Fruit fly (Drosophila melanogaster) whole organism, embryonic: Measurements from ENCODE around the gene CG18765.

Experiments
- B-H2 ChIP-seq: fragments of 200-800 bp; sonication (Bioruptor generic); optimal IDR thresholded peaks from 2 replicates; lab custom pipeline; 2018; ENCODE audit warnings: missing biosample characterization, mild to moderate bottlenecking, missing genetic modification characterization
- Bdp1 ChIP-seq: fragments of 200-800 bp; sonication (Bioruptor generic); optimal IDR thresholded peaks from 3 replicates; lab custom pipeline; 2016; ENCODE audit warnings: missing biosample characterization, missing genetic modification characterization
- CG10209 ChIP-seq: fragments of 200-800 bp; sonication (Bioruptor generic); optimal IDR thresholded peaks from 3 replicates; lab custom pipeline; 2017; ENCODE audit warnings: missing biosample characterization, mild to moderate bottlenecking, missing genetic modification characterization, missing genetic modification reagents
- CG11085 ChIP-seq: fragments of 200-800 bp; sonication (Bioruptor generic); IDR thresholded peaks from 2 replicates; pipeline ENCODE4 v1.3.6; 2022; ENCODE audit warnings: missing biosample characterization, missing genetic modification characterization
- CG11560 ChIP-seq: fragments of 200-800 bp; sonication (Bioruptor generic); IDR thresholded peaks from 3 replicates; pipeline ENCODE4 v1.3.6; 2022; ENCODE audit warnings: missing biosample characterization, missing genetic modification characterization
- CG12942 ChIP-seq: fragments of 200-800 bp; sonication (Bioruptor generic); optimal IDR thresholded peaks from 3 replicates; lab custom pipeline; 2016; ENCODE audit warnings: missing biosample characterization, missing genetic modification characterization
- CG13894 ChIP-seq: fragments of 200-800 bp; sonication (Bioruptor generic); optimal IDR thresholded peaks from 3 replicates; lab custom pipeline; 2018; ENCODE audit warnings: missing biosample characterization, mild to moderate bottlenecking, missing genetic modification characterization, moderate library complexity
- CG15514 ChIP-seq: fragments of 200-800 bp; sonication (Bioruptor generic); optimal IDR thresholded peaks from 3 replicates; lab custom pipeline; 2017; ENCODE audit warnings: missing biosample characterization, missing genetic modification characterization, mild to moderate bottlenecking, moderate library complexity, missing genetic modification reagents
- CG15601 ChIP-seq: fragments of 200-800 bp; sonication (Bioruptor generic); optimal IDR thresholded peaks from 3 replicates; lab custom pipeline; 2019; ENCODE audit warnings: missing biosample characterization, mild to moderate bottlenecking, missing genetic modification characterization, moderate library complexity
- CG17359 ChIP-seq: fragments of 200-800 bp; sonication (Bioruptor generic); optimal IDR thresholded peaks from 3 replicates; lab custom pipeline; 2018; ENCODE audit warnings: missing biosample characterization, mild to moderate bottlenecking, missing genetic modification characterization, moderate library complexity
- CG17612 ChIP-seq: fragments of 200-800 bp; sonication (Bioruptor generic); IDR thresholded peaks from 2 replicates; pipeline ENCODE4 v1.3.6; 2022; ENCODE audit warnings: missing biosample characterization, missing genetic modification characterization
- CG32532 ChIP-seq: fragments of 200-800 bp; sonication (Bioruptor generic); IDR thresholded peaks from 2 replicates; pipeline ENCODE4 v1.3.6; 2022; ENCODE audit warnings: missing biosample characterization, missing genetic modification characterization
- CG3407 ChIP-seq: fragments of 200-800 bp; sonication (Bioruptor generic); optimal IDR thresholded peaks from 2 replicates; lab custom pipeline; 2018; ENCODE audit warnings: missing biosample characterization, mild to moderate bottlenecking, missing genetic modification characterization
- CG4328 ChIP-seq: fragments of 200-800 bp; sonication (Bioruptor generic); optimal IDR thresholded peaks from 3 replicates; lab custom pipeline; 2017; ENCODE audit warnings: missing biosample characterization, missing genetic modification reagents, missing genetic modification characterization
- CG4730 ChIP-seq: fragments of 200-800 bp; sonication (Bioruptor generic); IDR thresholded peaks from 2 replicates; pipeline ENCODE4 v1.3.6; 2022; ENCODE audit warnings: missing biosample characterization, missing genetic modification characterization
- CG5180 ChIP-seq: fragments of 200-800 bp; sonication (Bioruptor generic); optimal IDR thresholded peaks from 3 replicates; lab custom pipeline; 2017; ENCODE audit warnings: missing biosample characterization, missing genetic modification characterization, mild to moderate bottlenecking, moderate library complexity, missing genetic modification reagents
- CG6791 ChIP-seq: fragments of 200-800 bp; sonication (Bioruptor generic); IDR thresholded peaks from 3 replicates; pipeline ENCODE4 v1.3.6; 2022; ENCODE audit warnings: missing biosample characterization, missing genetic modification characterization; ENCODE audit not compliant: partially characterized antibody
- CG7357 ChIP-seq: fragments of 200-800 bp; sonication (Bioruptor generic); IDR thresholded peaks from 3 replicates; pipeline ENCODE4 v1.3.6; 2022; ENCODE audit warnings: missing biosample characterization, missing genetic modification characterization
- CG8388 ChIP-seq: fragments of 200-800 bp; sonication (Bioruptor generic); optimal IDR thresholded peaks from 2 replicates; lab custom pipeline; 2019; ENCODE audit warnings: missing biosample characterization, mild to moderate bottlenecking, missing genetic modification characterization, moderate library complexity
- Dfd ChIP-seq, 2 experiments: fragments of >200 bp; optimal IDR thresholded peaks; 2 replicates each; lab custom pipeline; 2017; ENCODE audit warnings: missing biosample characterization in 2 of 2, missing genetic modification characterization in 2 of 2
- Dip2 ChIP-seq: fragments of 200-800 bp; sonication (Bioruptor generic); IDR thresholded peaks from 2 replicates; pipeline ENCODE4 v1.3.6; 2022; ENCODE audit warnings: missing biosample characterization, missing genetic modification characterization
- E2f1 ChIP-seq: fragments of 200-800 bp; sonication (Bioruptor generic); IDR thresholded peaks from 2 replicates; pipeline ENCODE4 v1.3.6; 2022; ENCODE audit warnings: missing biosample characterization, missing genetic modification characterization
- GATAe ChIP-seq: fragments of 200-800 bp; sonication (Bioruptor generic); conservative IDR thresholded peaks from 2 replicates; pipeline ENCODE4 v1.3.6; 2022; ENCODE audit warnings: missing biosample characterization, missing genetic modification characterization
- Kr ChIP-seq: fragments of 200-800 bp; sonication (Bioruptor generic); optimal IDR thresholded peaks from 2 replicates; lab custom pipeline; 2017; ENCODE audit warnings: missing biosample characterization, mild to moderate bottlenecking, missing genetic modification characterization
- MESR4 ChIP-seq: fragments of 200-800 bp; sonication (Bioruptor generic); optimal IDR thresholded peaks from 2 replicates; lab custom pipeline; 2018; ENCODE audit warnings: missing biosample characterization, mild to moderate bottlenecking, missing genetic modification characterization, moderate library complexity
- Med ChIP-seq: fragments of 200-800 bp; sonication (Bioruptor generic); peaks from one replicate; lab custom pipeline; 2016; ENCODE audit warnings: missing biosample characterization, missing genetic modification characterization, mild to moderate bottlenecking, inconsistent platforms, moderate library complexity
- Mrtf ChIP-seq: fragments of 200-800 bp; sonication (Bioruptor generic); IDR thresholded peaks from 3 replicates; pipeline ENCODE4 v1.3.6; 2022; ENCODE audit warnings: missing biosample characterization, missing genetic modification characterization
- Oaz ChIP-seq: fragments of 200-800 bp; sonication (Bioruptor generic); IDR thresholded peaks from 2 replicates; pipeline ENCODE4 v1.3.6; 2022; ENCODE audit warnings: missing biosample characterization, missing genetic modification characterization
- Ravus ChIP-seq: fragments of 200-800 bp; sonication (Bioruptor generic); IDR thresholded peaks from 2 replicates; pipeline ENCODE4 v1.3.6; 2022; ENCODE audit warnings: missing biosample characterization, missing genetic modification characterization
- Trl ChIP-seq, 3 experiments: fragments of >200 bp in 2 of 3; fragments of 200-800 bp in 1 of 3; sonication (Bioruptor generic) in 1 of 3; optimal IDR thresholded peaks; 2 replicates in 1 of 3; 3 replicates in 2 of 3; lab custom pipeline; 2016 to 2017; ENCODE audit warnings: missing biosample characterization in 1 of 3, missing genetic modification characterization in 1 of 3
- Vsx1 ChIP-seq: fragments of 200-800 bp; sonication (Bioruptor generic); optimal IDR thresholded peaks from 2 replicates; lab custom pipeline; 2017; ENCODE audit warnings: missing biosample characterization, mild to moderate bottlenecking, missing genetic modification characterization, missing genetic modification reagents
- amos ChIP-seq: fragments of 200-800 bp; sonication (Bioruptor generic); IDR thresholded peaks from 2 replicates; pipeline ENCODE4 v1.3.6; 2022; ENCODE audit warnings: missing biosample characterization, missing genetic modification characterization; ENCODE audit not compliant: partially characterized antibody
- aop ChIP-seq: fragments of 200-800 bp; sonication (Bioruptor generic); IDR thresholded peaks from 2 replicates; pipeline ENCODE4 v1.3.6; 2022; ENCODE audit warnings: missing biosample characterization, missing genetic modification characterization
- ase ChIP-seq: fragments of 200-800 bp; sonication (Bioruptor generic); IDR thresholded peaks from 3 replicates; pipeline ENCODE4 v1.3.6; 2022; ENCODE audit warnings: missing biosample characterization, missing genetic modification characterization
- ash1 ChIP-seq: fragments of 200-800 bp; sonication (Bioruptor generic); optimal IDR thresholded peaks from 2 replicates; lab custom pipeline; 2018; ENCODE audit warnings: missing biosample characterization, mild to moderate bottlenecking, missing genetic modification characterization
- az2 ChIP-seq: fragments of 200-800 bp; sonication (Bioruptor generic); optimal IDR thresholded peaks from 3 replicates; lab custom pipeline; 2016; ENCODE audit warnings: missing biosample characterization, missing genetic modification characterization
- gt ChIP-seq: fragments of 200-800 bp; sonication (Bioruptor generic); IDR thresholded peaks from 2 replicates; pipeline ENCODE4 v1.3.6; 2022; ENCODE audit warnings: missing biosample characterization, missing genetic modification characterization
- jumu ChIP-seq: fragments of 200-800 bp; sonication (Bioruptor generic); optimal IDR thresholded peaks from 3 replicates; lab custom pipeline; 2016; ENCODE audit warnings: missing biosample characterization, missing genetic modification characterization
- luna ChIP-seq: fragments of 200-800 bp; sonication (Bioruptor generic); optimal IDR thresholded peaks from 2 replicates; lab custom pipeline; 2016; ENCODE audit warnings: missing biosample characterization, missing genetic modification characterization
- mld ChIP-seq: fragments of 200-800 bp; sonication (Bioruptor generic); IDR thresholded peaks from 3 replicates; pipeline ENCODE4 v1.3.6; 2022; ENCODE audit warnings: missing biosample characterization, missing genetic modification characterization; ENCODE audit not compliant: partially characterized antibody
- nau ChIP-seq: fragments of 200-800 bp; sonication (Bioruptor generic); optimal IDR thresholded peaks from 3 replicates; lab custom pipeline; 2017; ENCODE audit warnings: missing biosample characterization, mild to moderate bottlenecking, missing genetic modification characterization, missing genetic modification reagents
- oc ChIP-seq: fragments of 200-800 bp; sonication (Bioruptor generic); optimal IDR thresholded peaks from 2 replicates; lab custom pipeline; 2018; ENCODE audit warnings: missing biosample characterization, mild to moderate bottlenecking, missing genetic modification characterization, moderate library complexity
- otp ChIP-seq: fragments of 200-800 bp; sonication (Bioruptor generic); IDR thresholded peaks from 3 replicates; pipeline ENCODE4, ENCODE4 v1.3.6; 2022; ENCODE audit warnings: missing biosample characterization, missing genetic modification characterization
- repo ChIP-seq: fragments of 200-800 bp; sonication (Bioruptor generic); optimal IDR thresholded peaks from 2 replicates; lab custom pipeline; 2016; ENCODE audit warnings: missing biosample characterization, missing genetic modification characterization
- run ChIP-seq: fragments of 200-800 bp; sonication (Bioruptor generic); optimal IDR thresholded peaks from 3 replicates; lab custom pipeline; 2018; ENCODE audit warnings: missing biosample characterization, mild to moderate bottlenecking, missing genetic modification characterization
- sc ChIP-seq, 3 experiments: fragments of >200 bp in 2 of 3; fragments of 200-800 bp in 1 of 3; sonication (Bioruptor generic) in 1 of 3; optimal IDR thresholded peaks; 2 replicates in 2 of 3; 3 replicates in 1 of 3; lab custom pipeline; 2017; ENCODE audit warnings: mild to moderate bottlenecking in 1 of 3, missing biosample characterization in 1 of 3, missing genetic modification characterization in 1 of 3, missing genetic modification reagents in 1 of 3
- scrt ChIP-seq: fragments of 200-800 bp; sonication (Bioruptor generic); optimal IDR thresholded peaks from 2 replicates; lab custom pipeline; 2018; ENCODE audit warnings: missing biosample characterization, mild to moderate bottlenecking, missing genetic modification characterization, moderate library complexity
- shn ChIP-seq: fragments of 200-800 bp; sonication (Bioruptor generic); optimal IDR thresholded peaks from 3 replicates; lab custom pipeline; 2016; ENCODE audit warnings: missing biosample characterization, missing genetic modification characterization
- sob ChIP-seq: fragments of 200-800 bp; sonication (Bioruptor generic); IDR thresholded peaks from 2 replicates; pipeline ENCODE4 v1.3.6; 2022; ENCODE audit warnings: missing biosample characterization, missing genetic modification characterization
- stwl ChIP-seq: fragments of 200-800 bp; sonication (Bioruptor generic); optimal IDR thresholded peaks from 3 replicates; lab custom pipeline; 2018; ENCODE audit warnings: missing biosample characterization, mild to moderate bottlenecking, missing genetic modification characterization, moderate library complexity

CG18765 gene

DNA sequence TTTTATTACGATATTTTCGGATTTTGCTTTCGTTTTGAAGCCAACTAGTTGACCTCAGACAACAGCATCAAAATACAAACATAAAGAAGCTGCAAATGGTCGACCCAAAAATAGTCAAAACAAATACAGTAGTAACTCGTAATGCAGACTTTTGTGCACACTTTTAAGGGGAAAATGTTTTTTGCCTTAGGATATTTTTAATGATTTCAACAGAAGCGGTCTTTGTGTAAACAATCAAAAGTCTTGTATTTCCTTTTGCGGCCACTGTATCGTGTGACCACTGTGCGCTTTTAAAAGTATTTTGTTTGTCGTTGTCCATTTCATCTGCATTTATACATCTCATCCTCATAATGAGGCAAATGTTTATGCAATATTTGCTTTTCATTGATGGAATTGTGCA lies 42.1 kb downstream of the CG18765 start (continued):
- TF ChIP-seq CG3407 (GFP tag; lab: Kevin White, UChicago) = peak; percentile 66
- peak; percentile 99 for TF ChIP-seq CG32532
- TF ChIP-seq ash1 = peak; percentile 73
- peak; percentile 91 for TF ChIP-seq CG7357 (GFP tag; lab: Robert Waterston, UW)
- peak; percentile 97 for TF ChIP-seq luna
- peak; percentile 95 for TF ChIP-seq CG12942 (GFP tag; lab: Kevin White, UChicago)
- TF ChIP-seq CG17359 = peak; percentile 96
- peak; percentile 97 for TF ChIP-seq az2 (GFP tag; lab: Kevin White, UChicago)
- no peak for TF ChIP-seq Dfd (GFP tag; optimal IDR thresholded peaks at IDR 0.05; lab: Kevin White, UChicago)
- peak; percentile 93 for TF ChIP-seq scrt (GFP tag; lab: Kevin White, UChicago)
- peak; percentile 82 for TF ChIP-seq Bdp1 (GFP tag; lab: Kevin White, UChicago)
- peak; percentile 98 for TF ChIP-seq B-H2 (GFP tag; lab: Kevin White, UChicago)
- peak; percentile 93 for TF ChIP-seq Ravus (GFP tag; lab: Robert Waterston, UW)
- peak; percentile 86 for TF ChIP-seq run (tag; lab: Kevin White, UChicago)
- TF ChIP-seq MESR4 (GFP tag; lab: Kevin White, UChicago) = peak; percentile 49
- TF ChIP-seq nau (GFP tag; lab: Kevin White, UChicago) = peak; percentile 88
- peak; percentile 92 for TF ChIP-seq CG15514 (GFP tag; lab: Kevin White, UChicago)
- no peak for TF ChIP-seq amos (GFP tag; lab: Robert Waterston, UW)
- peak; percentile 63 for TF ChIP-seq CG15601 (tag; lab: Kevin White, UChicago)
- TF ChIP-seq shn (GFP tag; lab: Kevin White, UChicago) = peak; percentile 92
- peak; percentile 83 for TF ChIP-seq CG5180 (GFP tag; lab: Kevin White, UChicago)
- peak; percentile 95 for TF ChIP-seq CG10209 (GFP tag; lab: Kevin White, UChicago)
- TF ChIP-seq ase = peak; percentile 94
- TF ChIP-seq E2f1 (GFP tag; lab: Robert Waterston, UW) = peak; percentile 97
- peak; percentile 92 for TF ChIP-seq aop (GFP tag; lab: Robert Waterston, UW)
- TF ChIP-seq Vsx1 (GFP tag; lab: Kevin White, UChicago) = peak; percentile 80
- TF ChIP-seq otp = peak; percentile 96
- TF ChIP-seq gt (GFP tag; lab: Robert Waterston, UW) = peak; percentile 73
- TF ChIP-seq sc (optimal IDR thresholded peaks at IDR 0.05; lab: Kevin White, UChicago) = no peak
- peak; percentile 66 for TF ChIP-seq sc (GFP tag; optimal IDR thresholded peaks at IDR 0.05; lab: Kevin White, UChicago)
- TF ChIP-seq CG6791 (GFP tag; lab: Robert Waterston, UW) = no peak
- no peak for TF ChIP-seq Trl (optimal IDR thresholded peaks at IDR 0.05; lab: Kevin White, UChicago)
- peak; percentile 98 for TF ChIP-seq Trl (GFP tag; optimal IDR thresholded peaks at IDR 0.05; lab: Kevin White, UChicago)
- peak; percentile 100 for TF ChIP-seq Med
- TF ChIP-seq CG8388 (GFP tag; lab: Kevin White, UChicago) = peak; percentile 86
- TF ChIP-seq Mrtf (GFP tag; lab: Robert Waterston, UW) = peak; percentile 97
- peak; percentile 90 for TF ChIP-seq CG4328 (GFP tag; lab: Kevin White, UChicago)
- peak; percentile 96 for TF ChIP-seq jumu (GFP tag; lab: Kevin White, UChicago)
- peak; percentile 95 for TF ChIP-seq CG4730 (GFP tag; lab: Robert Waterston, UW)
- TF ChIP-seq CG13894 (tag; lab: Kevin White, UChicago) = peak; percentile 93
- TF ChIP-seq sob (GFP tag; lab: Robert Waterston, UW) = peak; percentile 98
- peak; percentile 96 for TF ChIP-seq CG11085 (GFP tag; lab: Robert Waterston, UW)
- peak; percentile 95 for TF ChIP-seq CG17612 (GFP tag; lab: Robert Waterston, UW)
- TF ChIP-seq CG11560 (tag; lab: Robert Waterston, UW) = peak; percentile 90
- TF ChIP-seq oc (tag; lab: Kevin White, UChicago) = peak; percentile 93
- TF ChIP-seq mld (GFP tag; lab: Robert Waterston, UW) = no peak
- no peak for TF ChIP-seq stwl (tag; lab: Kevin White, UChicago)
- TF ChIP-seq Oaz = peak; percentile 97
- no peak for TF ChIP-seq Kr (GFP tag; lab: Kevin White, UChicago)
- peak; percentile 32; the same call in 1 of the 2 replicates for TF ChIP-seq Dip2
- peak; percentile 96 for TF ChIP-seq repo (GFP tag; lab: Kevin White, UChicago)
- TF ChIP-seq GATAe = peak; percentile 67; the same call in 1 of the 2 replicates
